Fruit fly (Drosophila melanogaster): ENCODE data around the gene Ras64B.

The Ras64B gene

DNA sequence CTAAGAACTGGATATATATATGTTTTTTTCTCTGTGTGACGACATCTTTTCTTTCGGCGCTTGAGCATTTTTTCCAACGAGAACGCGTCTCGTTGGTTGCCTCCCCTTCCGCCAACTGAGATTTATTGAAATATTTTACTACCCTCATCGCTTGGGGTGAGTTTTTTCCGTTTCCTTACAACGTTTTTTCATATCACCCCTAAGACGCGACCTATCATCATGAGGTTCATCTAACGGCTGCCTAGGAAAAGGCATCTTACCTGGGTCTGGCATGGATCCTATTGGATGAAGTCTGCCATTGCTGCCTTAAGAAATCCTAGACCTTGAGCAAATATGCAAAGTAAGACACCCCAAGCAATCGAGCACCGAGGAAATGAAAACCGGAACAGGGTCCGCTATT, 20.4 kb downstream of the Ras64B start:
- no peak for TF ChIP-seq toe (GFP tag; optimal IDR thresholded peaks at IDR 0.05)
- no peak for TF ChIP-seq Mnt (GFP tag; optimal IDR thresholded peaks at IDR 0.05)
- TF ChIP-seq Crg-1 (GFP tag; optimal IDR thresholded peaks at IDR 0.05), result no peak
- TF ChIP-seq bab1 (GFP tag; optimal IDR thresholded peaks at IDR 0.05), result no peak
- TF ChIP-seq cic (GFP tag; optimal IDR thresholded peaks at IDR 0.05), result no peak
- no peak for TF ChIP-seq tj (GFP tag; optimal IDR thresholded peaks at IDR 0.05)
- TF ChIP-seq Hr96 (GFP tag; optimal IDR thresholded peaks at IDR 0.05), result no peak
- TF ChIP-seq cnc (optimal IDR thresholded peaks at IDR 0.05), result no peak
- no peak for TF ChIP-seq CG12768 (GFP tag; optimal IDR thresholded peaks at IDR 0.05)
- TF ChIP-seq CG11617 (GFP tag; optimal IDR thresholded peaks at IDR 0.05), result no peak
- TF ChIP-seq CG33017 (tag; optimal IDR thresholded peaks at IDR 0.05), result no peak
- TF ChIP-seq CG5204 (GFP tag; optimal IDR thresholded peaks at IDR 0.05), result no peak
- TF ChIP-seq CG14711 (tag; optimal IDR thresholded peaks at IDR 0.05), result no peak
- no peak for TF ChIP-seq ovo (GFP tag; optimal IDR thresholded peaks at IDR 0.05)
- TF ChIP-seq CG1620 (GFP tag; optimal IDR thresholded peaks at IDR 0.05), result no peak
- no peak for TF ChIP-seq CG7045 (GFP tag; optimal IDR thresholded peaks at IDR 0.05)
- no peak for TF ChIP-seq Clk (GFP tag; optimal IDR thresholded peaks at IDR 0.05)

dm6 chr3L:4160926-4161325, 22.1 kb downstream of the Ras64B start, which contains the start of gene nab:
Gene nab, minus strand, starts transcription at chr3L:4160932.
- TF ChIP-seq Hr96 (GFP tag; optimal IDR thresholded peaks at IDR 0.05) (no peak), Clk (GFP tag; optimal IDR thresholded peaks at IDR 0.05) (no peak), kay (GFP tag; ENCODE audit: borderline replicate concordance) (no peak), CG11617 (GFP tag; optimal IDR thresholded peaks at IDR 0.05) (no peak), CG7045 (GFP tag; optimal IDR thresholded peaks at IDR 0.05) (no peak), CG7101 (tag; optimal IDR thresholded peaks at IDR 0.05) (no peak), CG1620 (GFP tag; optimal IDR thresholded peaks at IDR 0.05) (no peak), ovo (GFP tag; optimal IDR thresholded peaks at IDR 0.05) (no peak), bab1 (GFP tag; optimal IDR thresholded peaks at IDR 0.05) (no peak), Mnt (GFP tag; optimal IDR thresholded peaks at IDR 0.05) (no peak), Crg-1 (GFP tag; optimal IDR thresholded peaks at IDR 0.05) (no peak), pad (GFP tag; optimal IDR thresholded peaks at IDR 0.05) (no peak), tj (GFP tag; optimal IDR thresholded peaks at IDR 0.05) (no peak), toe (GFP tag; optimal IDR thresholded peaks at IDR 0.05) (no peak), CG12768 (GFP tag; optimal IDR thresholded peaks at IDR 0.05) (no peak), cnc (optimal IDR thresholded peaks at IDR 0.05) (no peak), CG14711 (tag; optimal IDR thresholded peaks at IDR 0.05) (no peak), CG33017 (tag; optimal IDR thresholded peaks at IDR 0.05) (no peak), CG5204 (GFP tag; optimal IDR thresholded peaks at IDR 0.05) (no peak), cic (GFP tag; optimal IDR thresholded peaks at IDR 0.05) (no peak)

- TF ChIP-seq cnc (optimal IDR thresholded peaks at IDR 0.05), result no peak
- TF ChIP-seq cic (GFP tag; optimal IDR thresholded peaks at IDR 0.05), result no peak
- TF ChIP-seq CG33017 (tag; optimal IDR thresholded peaks at IDR 0.05), result no peak
- no peak for TF ChIP-seq Mnt (GFP tag; optimal IDR thresholded peaks at IDR 0.05)
Observed at dm6 chr3L:4167353-4167842, 28.5 kb downstream of the Ras64B start, which contains the start of gene mas. Gene mas, minus strand, starts transcription at chr3L:4167464.

- TF ChIP-seq CG7101 (tag; optimal IDR thresholded peaks at IDR 0.05) (peak; percentile 11), toe (GFP tag; optimal IDR thresholded peaks at IDR 0.05) (peak; percentile 48), tj (GFP tag; optimal IDR thresholded peaks at IDR 0.05) (no peak), CG7045 (GFP tag; optimal IDR thresholded peaks at IDR 0.05) (peak; percentile 41), CG11617 (GFP tag; optimal IDR thresholded peaks at IDR 0.05) (no peak), kay (GFP tag; ENCODE audit: borderline replicate concordance) (peak; percentile 93), Crg-1 (GFP tag; optimal IDR thresholded peaks at IDR 0.05) (no peak), CG5204 (GFP tag; optimal IDR thresholded peaks at IDR 0.05) (peak; percentile 17), CG12768 (GFP tag; optimal IDR thresholded peaks at IDR 0.05) (no peak), ovo (GFP tag; optimal IDR thresholded peaks at IDR 0.05) (no peak), CG14711 (tag; optimal IDR thresholded peaks at IDR 0.05) (peak; percentile 99), Mnt (GFP tag; optimal IDR thresholded peaks at IDR 0.05) (peak; percentile 60), bab1 (GFP tag; optimal IDR thresholded peaks at IDR 0.05) (peak; percentile 52), cic (GFP tag; optimal IDR thresholded peaks at IDR 0.05) (peak; percentile 38), CG33017 (tag; optimal IDR thresholded peaks at IDR 0.05) (peak; percentile 19), cnc (optimal IDR thresholded peaks at IDR 0.05) (no peak), Clk (GFP tag; optimal IDR thresholded peaks at IDR 0.05) (no peak), pad (GFP tag; optimal IDR thresholded peaks at IDR 0.05) (peak; percentile 8), CG1620 (GFP tag; optimal IDR thresholded peaks at IDR 0.05) (no peak), Hr96 (GFP tag; optimal IDR thresholded peaks at IDR 0.05) (peak; percentile 16)
Observed at dm6 chr3L:4169957-4170651, 31.2 kb downstream of the Ras64B start, which contains the start of gene Ero1L. Gene Ero1L, plus strand, starts transcription at chr3L:4170404.

DNA sequence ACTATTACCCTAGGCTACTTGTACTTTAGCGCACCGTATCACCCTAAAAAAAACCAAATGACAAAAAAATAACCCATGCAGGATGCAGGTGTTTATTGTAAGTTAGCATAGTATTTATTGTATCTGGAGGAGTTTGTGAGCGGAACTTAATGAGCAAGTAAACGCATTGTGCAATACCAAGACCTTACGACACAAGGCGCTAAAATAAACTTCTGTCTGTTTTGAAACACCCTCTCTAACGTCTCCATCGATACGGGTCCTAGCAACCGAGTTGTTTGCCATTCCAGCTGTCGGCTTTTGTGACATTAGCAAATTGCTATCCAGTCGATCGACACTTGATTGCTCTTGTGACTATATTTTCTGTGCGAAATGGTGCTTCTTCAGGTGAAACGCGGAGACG, 34.7 kb downstream of the Ras64B start, which contains the start of gene CG18675:
TSS of gene CG18675 (plus strand) at position 301 of the 400 bp plus-strand sequence.
- TF ChIP-seq cnc (optimal IDR thresholded peaks at IDR 0.05) (no peak), kay (GFP tag; ENCODE audit: borderline replicate concordance) (no peak), cic (GFP tag; optimal IDR thresholded peaks at IDR 0.05) (no peak), CG7101 (tag; optimal IDR thresholded peaks at IDR 0.05) (no peak), ovo (GFP tag; optimal IDR thresholded peaks at IDR 0.05) (no peak), CG11617 (GFP tag; optimal IDR thresholded peaks at IDR 0.05) (no peak), bab1 (GFP tag; optimal IDR thresholded peaks at IDR 0.05) (no peak), CG7045 (GFP tag; optimal IDR thresholded peaks at IDR 0.05) (no peak), CG1620 (GFP tag; optimal IDR thresholded peaks at IDR 0.05) (no peak), Crg-1 (GFP tag; optimal IDR thresholded peaks at IDR 0.05) (no peak), toe (GFP tag; optimal IDR thresholded peaks at IDR 0.05) (no peak), pad (GFP tag; optimal IDR thresholded peaks at IDR 0.05) (no peak), CG14711 (tag; optimal IDR thresholded peaks at IDR 0.05) (no peak), CG33017 (tag; optimal IDR thresholded peaks at IDR 0.05) (no peak), CG5204 (GFP tag; optimal IDR thresholded peaks at IDR 0.05) (no peak), tj (GFP tag; optimal IDR thresholded peaks at IDR 0.05) (no peak), Clk (GFP tag; optimal IDR thresholded peaks at IDR 0.05) (no peak), Mnt (GFP tag; optimal IDR thresholded peaks at IDR 0.05) (no peak), Hr96 (GFP tag; optimal IDR thresholded peaks at IDR 0.05) (no peak)

Measured in whole organism, adult.